Fruit fly (Drosophila melanogaster): ENCODE results near the gene CG32547.

CG32547 gene

dm6 chrX:18512271-18512679, 33.0 kb upstream of the CG32547 start, which contains the start of gene Ggt-1:
TSS of gene Ggt-1 (minus strand) at chrX:18512521.
- TF ChIP-seq CG8478 (optimal IDR thresholded peaks at IDR 0.05) (no peak), psq (optimal IDR thresholded peaks at IDR 0.05) (no peak), usp (GFP tag; optimal IDR thresholded peaks at IDR 0.05) (no peak), pan (optimal IDR thresholded peaks at IDR 0.05) (no peak), EcR (GFP tag; optimal IDR thresholded peaks at IDR 0.05) (no peak), Dll (optimal IDR thresholded peaks at IDR 0.05) (no peak)

dm6 chrX:18510884-18511283, 31.6 kb upstream of the CG32547 start:
- TF ChIP-seq Dll (optimal IDR thresholded peaks at IDR 0.05) (no peak), pan (optimal IDR thresholded peaks at IDR 0.05) (no peak), psq (optimal IDR thresholded peaks at IDR 0.05) (no peak), usp (GFP tag; optimal IDR thresholded peaks at IDR 0.05) (no peak), EcR (GFP tag; optimal IDR thresholded peaks at IDR 0.05) (no peak), CG8478 (optimal IDR thresholded peaks at IDR 0.05) (no peak)

dm6 chrX:18509430-18509829, 30.1 kb upstream of the CG32547 start:
- no peak for TF ChIP-seq EcR (GFP tag; optimal IDR thresholded peaks at IDR 0.05)
- no peak for TF ChIP-seq usp (GFP tag; optimal IDR thresholded peaks at IDR 0.05)
- no peak for TF ChIP-seq pan (optimal IDR thresholded peaks at IDR 0.05)
- TF ChIP-seq psq (optimal IDR thresholded peaks at IDR 0.05): no peak
- no peak for TF ChIP-seq CG8478 (optimal IDR thresholded peaks at IDR 0.05)
- no peak for TF ChIP-seq Dll (optimal IDR thresholded peaks at IDR 0.05)

- TF ChIP-seq EcR (GFP tag; optimal IDR thresholded peaks at IDR 0.05) (no peak), usp (GFP tag; optimal IDR thresholded peaks at IDR 0.05) (no peak), Dll (optimal IDR thresholded peaks at IDR 0.05) (no peak), CG8478 (optimal IDR thresholded peaks at IDR 0.05) (no peak), pan (optimal IDR thresholded peaks at IDR 0.05) (no peak), psq (optimal IDR thresholded peaks at IDR 0.05) (no peak)
Observed at dm6 chrX:18508565-18508964, 29.3 kb upstream of the CG32547 start.

dm6 chrX:18506639-18507528, 27.6 kb upstream of the CG32547 start:
- TF ChIP-seq Dll (optimal IDR thresholded peaks at IDR 0.05) (no peak), EcR (GFP tag; optimal IDR thresholded peaks at IDR 0.05) (no peak), usp (GFP tag; optimal IDR thresholded peaks at IDR 0.05) (no peak), psq (optimal IDR thresholded peaks at IDR 0.05) (no peak), CG8478 (optimal IDR thresholded peaks at IDR 0.05) (no peak), pan (optimal IDR thresholded peaks at IDR 0.05) (no peak)

dm6 chrX:18504948-18505597, 25.8 kb upstream of the CG32547 start, which contains the start of gene Wnt5:
TSS of gene Wnt5 (minus strand) at chrX:18505405.
- no peak for TF ChIP-seq pan (optimal IDR thresholded peaks at IDR 0.05)
- TF ChIP-seq CG8478 (optimal IDR thresholded peaks at IDR 0.05): no peak
- no peak for TF ChIP-seq Dll (optimal IDR thresholded peaks at IDR 0.05)
- TF ChIP-seq EcR (GFP tag; optimal IDR thresholded peaks at IDR 0.05): no peak
- no peak for TF ChIP-seq usp (GFP tag; optimal IDR thresholded peaks at IDR 0.05)
- no peak for TF ChIP-seq psq (optimal IDR thresholded peaks at IDR 0.05)

dm6 chrX:18499679-18500187, 20.4 kb upstream of the CG32547 start, which contains the start of the genes Pgant7 and Xrcc2:
TSS of gene Pgant7 (minus strand) at chrX:18499986.
TSS of gene Xrcc2 (plus strand) at chrX:18500127.
- TF ChIP-seq psq (optimal IDR thresholded peaks at IDR 0.05) (no peak), pan (optimal IDR thresholded peaks at IDR 0.05) (peak; percentile 33), usp (GFP tag; optimal IDR thresholded peaks at IDR 0.05) (no peak)

- no peak for TF ChIP-seq EcR (GFP tag; optimal IDR thresholded peaks at IDR 0.05)
- no peak for TF ChIP-seq CG8478 (optimal IDR thresholded peaks at IDR 0.05)
- TF ChIP-seq Dll (optimal IDR thresholded peaks at IDR 0.05): no peak
- TF ChIP-seq usp (GFP tag; optimal IDR thresholded peaks at IDR 0.05): no peak
- no peak for TF ChIP-seq psq (optimal IDR thresholded peaks at IDR 0.05)
- no peak for TF ChIP-seq pan (optimal IDR thresholded peaks at IDR 0.05)
Observed at dm6 chrX:18494165-18494740, 15.0 kb upstream of the CG32547 start, which contains the start of gene CG15043. TSS of gene CG15043 (minus strand) at chrX:18494168.

- TF ChIP-seq EcR (GFP tag; optimal IDR thresholded peaks at IDR 0.05) (no peak), pan (optimal IDR thresholded peaks at IDR 0.05) (no peak), Dll (optimal IDR thresholded peaks at IDR 0.05) (no peak), psq (optimal IDR thresholded peaks at IDR 0.05) (no peak), usp (GFP tag; optimal IDR thresholded peaks at IDR 0.05) (no peak), CG8478 (optimal IDR thresholded peaks at IDR 0.05) (no peak)
Observed at dm6 chrX:18491941-18492340, 12.7 kb upstream of the CG32547 start, which contains the start of gene CG15044. TSS of gene CG15044 (minus strand) at chrX:18492006.

dm6 chrX:18489509-18489908, 10.2 kb upstream of the CG32547 start, which contains the start of gene CG15046:
TSS of gene CG15046 (minus strand) at chrX:18489620.
- TF ChIP-seq usp (GFP tag; optimal IDR thresholded peaks at IDR 0.05) (no peak), psq (optimal IDR thresholded peaks at IDR 0.05) (no peak), Dll (optimal IDR thresholded peaks at IDR 0.05) (peak; percentile 64), pan (optimal IDR thresholded peaks at IDR 0.05) (no peak), CG8478 (optimal IDR thresholded peaks at IDR 0.05) (no peak), EcR (GFP tag; optimal IDR thresholded peaks at IDR 0.05) (no peak)

dm6 chrX:18486356-18487059, 7.2 kb upstream of the CG32547 start, which contains the start of gene psh:
TSS of gene psh (minus strand) at chrX:18486921.
- TF ChIP-seq CG8478 (optimal IDR thresholded peaks at IDR 0.05): no peak
- no peak for TF ChIP-seq usp (GFP tag; optimal IDR thresholded peaks at IDR 0.05)
- TF ChIP-seq EcR (GFP tag; optimal IDR thresholded peaks at IDR 0.05): no peak
- no peak for TF ChIP-seq pan (optimal IDR thresholded peaks at IDR 0.05)
- no peak for TF ChIP-seq psq (optimal IDR thresholded peaks at IDR 0.05)
- TF ChIP-seq Dll (optimal IDR thresholded peaks at IDR 0.05): no peak

Data from whole organism.